Worm (Caenorhabditis elegans): ENCODE measurements around the gene F16G10.14.

Gene F16G10.14

ce11 chrII:2374973-2375372 lies 23.8 kb downstream of the F16G10.14 start, which contains the start of gene F16G10.2:
Gene F16G10.2, plus strand, starts transcription at chrII:2375273.
- TF ChIP-seq unc-62 (GFP tag; optimal IDR thresholded peaks at IDR 0.05) (no peak), unc-130 (tag; optimal IDR thresholded peaks at IDR 0.05) (no peak), fkh-10 (GFP tag; optimal IDR thresholded peaks at IDR 0.05) (no peak), ceh-63 (GFP tag; optimal IDR thresholded peaks at IDR 0.05) (no peak), efl-3 (GFP tag; optimal IDR thresholded peaks at IDR 0.05) (no peak), hlh-17 (GFP tag; optimal IDR thresholded peaks at IDR 0.05; ENCODE audit: borderline replicate concordance) (no peak), irx-1 (tag; optimal IDR thresholded peaks at IDR 0.05) (no peak), pqm-1 (tag; optimal IDR thresholded peaks at IDR 0.05) (no peak)

DNA sequence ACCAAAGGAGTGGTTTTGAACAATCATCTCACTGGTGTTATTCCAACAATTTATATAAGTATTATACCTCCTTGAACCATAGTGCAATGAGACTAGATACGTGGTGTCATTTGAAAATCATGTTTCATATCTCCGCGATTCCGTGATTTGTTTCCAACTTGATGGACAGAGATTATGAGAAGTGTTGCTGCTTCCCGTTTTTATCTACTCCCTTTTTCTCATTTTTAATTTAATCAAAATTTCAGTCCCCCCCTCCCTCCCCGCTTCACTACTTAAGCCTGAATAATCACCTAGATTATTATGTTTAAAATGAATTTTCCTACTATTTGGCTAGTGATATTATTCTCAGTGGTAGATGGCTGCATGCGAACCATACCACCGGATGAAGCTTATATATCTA lies 26.7 kb downstream of the F16G10.14 start, which contains the start of gene F16G10.3:
Gene F16G10.3 (plus strand): TSS at position 301 of the 400 bp plus-strand sequence.
- TF ChIP-seq efl-1 (optimal IDR thresholded peaks at IDR 0.05) (no peak), efl-1 (GFP tag; optimal IDR thresholded peaks at IDR 0.05 in 1 of 2) (peak in 1 of 2 experiments; percentile 27), tlp-1 (tag; optimal IDR thresholded peaks at IDR 0.05) (no peak), unc-86 (tag; optimal IDR thresholded peaks at IDR 0.05) (no peak)

DNA sequence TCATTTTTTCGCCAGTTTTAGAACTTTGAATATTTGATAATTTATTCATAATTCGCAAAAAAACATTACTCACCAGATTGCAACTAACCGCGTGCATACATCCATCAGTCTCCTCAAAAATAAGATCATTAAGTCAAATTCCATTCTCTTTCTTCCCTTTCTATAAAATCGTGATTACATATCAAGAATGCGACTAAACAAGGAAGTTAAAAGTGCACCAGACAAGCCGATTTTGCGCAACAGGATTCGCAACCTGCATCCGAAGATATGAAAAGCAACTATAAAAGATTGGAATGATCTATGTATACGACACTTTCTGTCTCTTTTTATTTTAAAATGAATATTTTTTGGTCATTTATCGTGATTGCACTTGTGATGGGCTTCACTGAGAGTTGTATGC lies 29.8 kb downstream of the F16G10.14 start, which contains the start of gene hpo-25:
Gene hpo-25 (plus strand): TSS at position 301 of the 400 bp plus-strand sequence.
- no peak for TF ChIP-seq ceh-90 (tag; optimal IDR thresholded peaks at IDR 0.05)
- no peak for TF ChIP-seq zag-1 (tag; optimal IDR thresholded peaks at IDR 0.05)
- no peak for TF ChIP-seq mdl-1 (tag; optimal IDR thresholded peaks at IDR 0.05)
- TF ChIP-seq blmp-1 (tag; optimal IDR thresholded peaks at IDR 0.05) = no peak

- TF ChIP-seq vab-15 (tag; optimal IDR thresholded peaks at IDR 0.05) (no peak), nhr-77 (tag; optimal IDR thresholded peaks at IDR 0.05) (no peak), ceh-90 (tag; optimal IDR thresholded peaks at IDR 0.05) (no peak), nhr-19 (GFP tag; conservative IDR thresholded peaks at IDR 0.05) (no peak), nhr-20 (tag; optimal IDR thresholded peaks at IDR 0.05) (no peak), ceh-63 (GFP tag; optimal IDR thresholded peaks at IDR 0.05) (no peak), mef-2 (tag; optimal IDR thresholded peaks at IDR 0.05) (no peak), mep-1 (tag; optimal IDR thresholded peaks at IDR 0.05) (no peak), efl-3 (GFP tag; optimal IDR thresholded peaks at IDR 0.05) (no peak)
These were observed 32.0 kb downstream of the F16G10.14 start, which contains the start of the genes F43C11.12 and F16G10.5 for ce11 chrII:2366623-2367365. Gene F43C11.12, minus strand, starts transcription at chrII:2366723. Gene F16G10.5, plus strand, starts transcription at chrII:2367315.

DNA sequence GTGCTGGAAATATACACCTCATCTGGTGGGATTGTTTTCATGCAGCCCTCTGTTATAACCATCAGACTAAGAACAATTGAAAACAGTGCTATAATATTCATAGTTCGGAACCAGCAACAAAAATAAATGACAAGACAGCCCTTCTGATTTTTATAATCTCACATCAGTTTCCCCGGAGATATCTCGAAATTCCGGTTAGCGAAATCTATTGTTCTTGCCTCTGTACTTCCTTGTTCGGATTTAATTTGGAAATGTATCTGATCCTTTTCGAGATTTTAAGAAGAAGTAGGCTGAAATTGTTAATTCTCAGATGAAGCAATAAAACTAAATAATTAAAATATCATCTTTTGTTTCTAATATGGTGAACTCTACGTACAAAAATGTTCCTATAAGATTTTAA lies 35.1 kb downstream of the F16G10.14 start, which contains the start of gene F43C11.11:
Gene F43C11.11 (minus strand): TSS at position 101 of the 400 bp plus-strand sequence.
- TF ChIP-seq blmp-1 (tag; optimal IDR thresholded peaks at IDR 0.05) (no peak), nhr-90 (tag; optimal IDR thresholded peaks at IDR 0.05; ENCODE audit: poor library complexity) (no peak), hlh-4 (tag; optimal IDR thresholded peaks at IDR 0.05) (no peak), elt-2 (tag; optimal IDR thresholded peaks at IDR 0.05) (no peak), pag-3 (tag; optimal IDR thresholded peaks at IDR 0.05; ENCODE audit: borderline replicate concordance, insufficient read depth) (no peak), ets-5 (GFP tag; IDR thresholded peaks at IDR 0.05) (no peak), pax-3 (tag; optimal IDR thresholded peaks at IDR 0.05) (no peak), unc-98 (GFP tag; IDR thresholded peaks at IDR 0.05) (no peak), nhr-19 (GFP tag; conservative IDR thresholded peaks at IDR 0.05) (no peak), nhr-84 (tag; optimal IDR thresholded peaks at IDR 0.05) (no peak), C34B4.2 (tag; optimal IDR thresholded peaks at IDR 0.05) (no peak), lin-15B (tag; optimal IDR thresholded peaks at IDR 0.05) (no peak), sox-4 (tag; optimal IDR thresholded peaks at IDR 0.05) (no peak), fos-1 (tag; optimal IDR thresholded peaks at IDR 0.05) (no peak), C16A3.4 (tag; optimal IDR thresholded peaks at IDR 0.05) (no peak), zag-1 (tag; optimal IDR thresholded peaks at IDR 0.05) (no peak), nhr-11 (tag; optimal IDR thresholded peaks at IDR 0.05) (no peak), xbp-1 (tag; optimal IDR thresholded peaks at IDR 0.05) (no peak)
